Fruit fly (Drosophila melanogaster) Kc167 (cell line): ENCODE measurements around the gene Rbf.

Experiments
- Myc ChIP-seq: fragments of >200 bp; optimal IDR thresholded peaks from 2 replicates; lab custom pipeline; 2017; ENCODE audit warnings: missing external identifiers
- Sin3A ChIP-seq: fragments of >200 bp; optimal IDR thresholded peaks from 2 replicates; lab custom pipeline; 2018; ENCODE audit warnings: missing external identifiers
- h ChIP-seq: fragments of >200 bp; optimal IDR thresholded peaks from 3 replicates; lab custom pipeline; 2018; ENCODE audit warnings: missing external identifiers
- insv ChIP-seq: fragments of >200 bp; optimal IDR thresholded peaks from 3 replicates; lab custom pipeline; 2018; ENCODE audit warnings: missing external identifiers
- psq ChIP-seq: fragments of >200 bp; optimal IDR thresholded peaks from 2 replicates; lab custom pipeline; 2017; ENCODE audit warnings: missing external identifiers

DNA sequence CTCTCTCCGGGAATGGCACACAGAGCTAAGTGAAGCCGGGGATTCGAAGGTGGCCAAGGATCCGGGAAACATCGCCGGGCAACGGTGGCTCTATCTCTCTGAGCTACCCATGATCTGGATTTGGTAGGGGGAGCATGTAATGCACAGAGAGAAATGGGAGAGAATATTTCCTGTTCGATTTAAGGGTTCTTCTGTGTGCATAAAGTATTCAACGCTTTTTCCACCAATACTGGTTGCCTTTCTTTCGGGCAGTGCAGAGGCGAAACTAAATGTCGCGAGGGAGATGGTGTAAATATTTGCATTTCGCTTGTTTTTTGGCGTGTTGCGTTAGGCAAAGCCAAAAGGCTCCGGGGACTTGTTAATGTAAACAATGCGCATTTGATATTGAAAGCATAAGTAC lies 40.7 kb upstream of the Rbf start:
- TF ChIP-seq psq (lab: Kevin White, UChicago): no peak
- TF ChIP-seq Myc (lab: Kevin White, UChicago): no peak
- no peak for TF ChIP-seq insv
- no peak for TF ChIP-seq Sin3A (lab: Kevin White, UChicago)
- no peak for TF ChIP-seq h
